Worm (Caenorhabditis elegans) whole organism, L4 larva: Measurements from ENCODE around the gene grd-8.

ENCODE experiments used
- R02D3.7 ChIP-seq: fragments of 150-350 bp; sonication (generic microtip); optimal IDR thresholded peaks from 3 replicates; lab custom pipeline; 2014; ENCODE audit warnings: missing biosample characterization, missing genetic modification characterization
- duxl-1 ChIP-seq: sonication (generic microtip); optimal IDR thresholded peaks from 2 replicates; lab custom pipeline; 2016; ENCODE audit warnings: mild to moderate bottlenecking, missing genetic modification characterization, moderate library complexity, missing compliant biosample characterization; ENCODE audit not compliant: poor library complexity
- lim-7 ChIP-seq: fragments of 200-800 bp; sonication (Bioruptor generic); IDR thresholded peaks from 2 replicates; pipeline ENCODE4 v1.3.6; 2022; ENCODE audit warnings: missing genetic modification characterization, missing compliant biosample characterization
- lin-13 ChIP-seq: fragments of 150-350 bp; optimal IDR thresholded peaks from 2 replicates; lab custom pipeline; 2014; ENCODE audit warnings: missing biosample characterization, missing genetic modification reagents, missing genetic modification characterization
- lin-39 ChIP-seq: fragments of 150-350 bp; optimal IDR thresholded peaks from 2 replicates; lab custom pipeline; 2014; ENCODE audit warnings: missing biosample characterization, missing genetic modification reagents, missing genetic modification characterization
- lsy-2 ChIP-seq, 2 experiments: fragments of 150-350 bp in 1 of 2; sonication (generic microtip) in 1 of 2; optimal IDR thresholded peaks; 2 replicates each; lab custom pipeline; 2014 to 2017; ENCODE audit warnings: missing biosample characterization in 2 of 2, missing genetic modification characterization in 2 of 2
- mdl-1 ChIP-seq, 2 experiments: fragments of 150-350 bp in 1 of 2; sonication (generic microtip) in 1 of 2; optimal IDR thresholded peaks; 2 replicates each; lab custom pipeline; 2014 to 2017; ENCODE audit warnings: missing biosample characterization in 2 of 2, missing genetic modification characterization in 2 of 2
- nhr-237 ChIP-seq: sonication (generic microtip); optimal IDR thresholded peaks from 2 replicates; lab custom pipeline; 2017; ENCODE audit warnings: missing biosample characterization, missing genetic modification characterization
- snpc-4 ChIP-seq: fragments of 150-350 bp; optimal IDR thresholded peaks from 2 replicates; lab custom pipeline; 2014; ENCODE audit warnings: missing biosample characterization, missing genetic modification characterization

- TF ChIP-seq nhr-237 (tag; lab: Kevin White, UChicago) (no peak), lin-13 (GFP tag; lab: Kevin White, UChicago) (no peak), mdl-1 (tag; optimal IDR thresholded peaks at IDR 0.05; lab: Kevin White, UChicago) (no peak), R02D3.7 (no peak), lim-7 (GFP tag; lab: Robert Waterston, UW) (no peak), snpc-4 (tag; lab: Kevin White, UChicago) (no peak), lin-39 (tag; lab: Kevin White, UChicago) (no peak), duxl-1 (no peak), lsy-2 (tag; optimal IDR thresholded peaks at IDR 0.05; lab: Kevin White, UChicago) (no peak)
These were observed 38.8 kb upstream of the grd-8 start for ce11 chrV:7803563-7803962.
